Worm (Caenorhabditis elegans) whole organism, dauer: ENCODE results near the gene C05D12.5.

Experiments
- unc-62 ChIP-seq: sonication (generic microtip); optimal IDR thresholded peaks from 2 replicates; lab custom pipeline; 2017; ENCODE audit warnings: missing biosample characterization, missing genetic modification reagents, missing genetic modification characterization

The C05D12.5 gene

ce11 chrII:11467541-11467940, 33.5 kb downstream of the C05D12.5 start, which contains the start of gene klp-17:
TSS of gene klp-17 (minus strand) at chrII:11467641.
- TF ChIP-seq unc-62 (GFP tag; lab: Kevin White, UChicago), result no peak

- no peak for TF ChIP-seq unc-62 (GFP tag; lab: Kevin White, UChicago)
Observed at ce11 chrII:11469574-11470108, 35.6 kb downstream of the C05D12.5 start, which contains the start of gene cisd-1. TSS of gene cisd-1 (minus strand) at chrII:11469624.

- no peak for TF ChIP-seq unc-62 (GFP tag; lab: Kevin White, UChicago)
Observed at ce11 chrII:11471916-11472315, 37.9 kb downstream of the C05D12.5 start, which contains the start of gene mfn-1. TSS of gene mfn-1 (minus strand) at chrII:11472016.

DNA sequence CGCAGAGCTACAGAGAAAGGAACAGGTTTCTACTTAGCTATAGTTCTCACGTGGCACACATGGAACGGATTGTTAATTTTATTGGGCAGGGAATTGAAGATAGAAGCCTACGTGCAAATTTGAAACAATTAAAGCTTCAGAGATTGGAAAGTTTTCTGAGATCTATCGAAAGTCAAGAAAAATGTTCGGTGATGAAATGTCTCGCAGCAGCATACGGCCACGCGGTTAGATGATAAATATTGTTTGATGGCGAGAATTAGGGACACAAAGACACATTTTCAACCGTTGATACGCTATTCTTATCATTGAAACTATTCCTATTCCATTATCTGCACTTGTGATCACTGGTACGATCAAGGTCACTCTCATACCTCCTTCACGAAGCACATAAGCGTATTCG, 38.5 kb downstream of the C05D12.5 start:
- TF ChIP-seq unc-62 (GFP tag; lab: Kevin White, UChicago), result no peak

DNA sequence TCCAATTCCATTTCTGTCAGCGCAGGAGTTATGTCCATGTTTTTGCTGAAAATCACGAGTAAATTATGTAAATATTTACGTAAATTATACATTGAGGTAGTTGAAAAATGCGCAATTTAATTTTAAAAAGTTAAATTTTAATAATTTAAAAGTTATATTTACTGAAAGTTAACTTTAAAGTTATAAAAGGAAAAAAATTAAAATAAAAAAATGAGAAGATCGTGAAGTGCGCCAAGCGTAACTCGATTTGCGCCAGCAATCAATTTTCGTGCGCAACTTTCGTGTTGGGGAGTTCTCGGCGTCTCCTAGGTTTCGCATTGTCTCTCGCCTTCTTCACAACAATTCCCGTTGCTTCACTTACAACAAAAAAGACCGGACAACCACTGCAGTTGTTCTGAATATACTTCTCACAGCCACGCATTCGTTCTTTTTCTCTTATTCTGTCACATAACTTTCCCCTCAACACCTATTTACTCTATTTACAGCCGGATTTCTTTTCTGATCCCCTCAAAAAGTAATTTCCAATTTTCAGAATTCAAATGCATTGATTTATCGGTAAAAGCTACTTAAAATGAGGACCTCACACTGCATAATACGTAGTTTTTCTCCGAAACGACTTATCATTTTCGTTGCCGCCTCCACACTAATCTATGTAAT, 39.6 kb downstream of the C05D12.5 start, which contains the start of the genes metl-1 and W02B12.11:
metl-1 (minus strand) TSS at position 51 of the 657 bp plus-strand sequence.
W02B12.11 (plus strand) TSS at position 337 of the 657 bp plus-strand sequence.
- no peak for TF ChIP-seq unc-62 (GFP tag; lab: Kevin White, UChicago)

ce11 chrII:11476410-11476809, 42.4 kb downstream of the C05D12.5 start, which contains the start of gene W02B12.16:
TSS of gene W02B12.16 (minus strand) at chrII:11476510.
- TF ChIP-seq unc-62 (GFP tag; lab: Kevin White, UChicago), result no peak

DNA sequence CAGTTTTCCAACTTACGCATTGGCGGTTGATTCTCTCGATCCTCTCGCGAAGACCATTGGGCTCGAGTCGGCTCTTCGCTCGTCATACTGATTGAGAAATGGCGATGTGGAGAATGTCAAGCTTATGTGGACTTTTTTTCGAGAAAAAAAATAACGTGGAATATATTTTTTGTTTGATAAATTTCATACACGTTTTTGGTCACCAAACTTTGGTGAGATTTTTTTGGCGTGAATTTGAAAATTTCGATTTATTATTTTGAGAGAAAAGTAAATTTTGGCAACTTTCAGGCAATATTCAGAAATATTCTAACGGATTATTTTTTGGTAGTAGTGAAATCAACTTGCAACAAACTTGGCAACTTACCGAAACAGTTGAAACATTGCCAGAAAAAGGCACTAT, 45.0 kb downstream of the C05D12.5 start, which contains the start of gene W02B12.12:
W02B12.12 (minus strand) TSS at position 101 of the 400 bp plus-strand sequence.
- no peak for TF ChIP-seq unc-62 (GFP tag; lab: Kevin White, UChicago)
